Worm (Caenorhabditis elegans): Measurements from ENCODE around the gene C18B2.4.

DNA sequence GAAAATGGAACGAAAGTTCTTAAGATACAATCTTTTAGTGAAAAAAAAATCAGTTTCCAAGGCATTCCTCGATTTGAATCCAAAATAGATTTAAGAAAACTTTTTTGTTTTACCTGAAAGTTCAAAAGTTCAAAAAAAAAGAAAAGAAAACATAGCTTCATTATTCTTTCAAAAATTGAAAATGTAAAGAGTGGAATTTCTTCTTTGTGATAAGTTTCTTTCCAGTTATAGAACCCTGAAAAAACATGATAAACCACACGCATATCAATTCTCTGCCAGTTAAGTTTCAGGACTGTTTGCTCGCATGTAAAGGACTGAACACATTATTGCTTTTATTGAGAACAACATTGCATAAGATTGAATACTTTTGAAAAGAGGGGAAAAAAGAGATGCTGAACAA lies 6.2 kb upstream of the C18B2.4 start:
- TF ChIP-seq snpc-4 (tag; optimal IDR thresholded peaks at IDR 0.05) (no peak), pha-4 (tag; optimal IDR thresholded peaks at IDR 0.05) (no peak), sptf-1 (tag; optimal IDR thresholded peaks at IDR 0.05) (no peak), elt-1 (tag; optimal IDR thresholded peaks at IDR 0.05; ENCODE audit: borderline replicate concordance, insufficient read depth) (no peak), nhr-28 (tag; optimal IDR thresholded peaks at IDR 0.05) (no peak), tbx-8 (GFP tag; optimal IDR thresholded peaks at IDR 0.05) (no peak), flh-1 (GFP tag; optimal IDR thresholded peaks at IDR 0.05) (no peak), nhr-237 (tag; optimal IDR thresholded peaks at IDR 0.05) (no peak), nhr-76 (tag; optimal IDR thresholded peaks at IDR 0.05) (no peak), lsy-2 (tag; optimal IDR thresholded peaks at IDR 0.05) (no peak), unc-120 (tag; optimal IDR thresholded peaks at IDR 0.05; ENCODE audit: poor library complexity, severe bottlenecking) (no peak), lin-13 (tag; optimal IDR thresholded peaks at IDR 0.05) (no peak)

All from whole organism, mixed stage, embryonic.